Worm (Caenorhabditis elegans): ENCODE data around the gene T28C6.3.

The T28C6.3 gene

DNA sequence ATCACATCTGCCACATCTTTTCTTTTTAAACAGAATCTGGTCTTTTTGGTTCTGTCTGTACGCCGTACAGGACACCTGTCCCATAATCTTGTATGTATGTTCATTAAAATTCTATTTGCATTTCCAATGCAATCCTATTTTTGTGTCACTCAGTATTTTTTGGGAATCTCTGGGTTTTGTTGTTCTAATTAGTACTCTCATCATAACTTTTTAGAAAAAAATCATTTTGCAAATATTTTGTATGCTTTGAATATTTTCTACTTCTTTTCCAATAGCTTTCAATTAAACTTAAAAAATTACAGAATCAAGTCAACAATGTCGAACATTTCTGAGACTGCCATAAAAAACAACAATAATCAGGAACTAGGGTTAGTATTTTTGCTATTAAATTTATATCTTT, at the start of gene T28C6.3:
TSS of gene T28C6.3 (plus strand) at position 301 of the 400 bp plus-strand sequence.
- TF ChIP-seq fkh-2 (tag; optimal IDR thresholded peaks at IDR 0.05) = no peak
- TF ChIP-seq pha-4 (tag; optimal IDR thresholded peaks at IDR 0.05) = no peak
- TF ChIP-seq R02D3.7 (tag; optimal IDR thresholded peaks at IDR 0.05) = no peak
- no peak for TF ChIP-seq jun-1 (tag; optimal IDR thresholded peaks at IDR 0.05)
- TF ChIP-seq ama-1 (optimal IDR thresholded peaks at IDR 0.05) = no peak
- TF ChIP-seq nhr-23 (tag; optimal IDR thresholded peaks at IDR 0.05) = no peak
- TF ChIP-seq nhr-12 (tag; optimal IDR thresholded peaks at IDR 0.05) = no peak
- no peak for TF ChIP-seq nhr-77 (tag; optimal IDR thresholded peaks at IDR 0.05)
- TF ChIP-seq ceh-28 (tag; optimal IDR thresholded peaks at IDR 0.05) = no peak
- TF ChIP-seq ceh-16 (tag; optimal IDR thresholded peaks at IDR 0.05) = no peak
- TF ChIP-seq nhr-28 (tag; optimal IDR thresholded peaks at IDR 0.05) = no peak
- no peak for TF ChIP-seq nhr-11 (tag; optimal IDR thresholded peaks at IDR 0.05)
- TF ChIP-seq elt-3 (tag; optimal IDR thresholded peaks at IDR 0.05) = no peak
- no peak for TF ChIP-seq egl-27 (tag; optimal IDR thresholded peaks at IDR 0.05)
- no peak for TF ChIP-seq ztf-4 (tag; optimal IDR thresholded peaks at IDR 0.05)
- TF ChIP-seq nhr-237 (tag; optimal IDR thresholded peaks at IDR 0.05) = no peak
- no peak for TF ChIP-seq lsy-12 (tag; optimal IDR thresholded peaks at IDR 0.05)
- TF ChIP-seq nhr-25 (tag; optimal IDR thresholded peaks at IDR 0.05) = no peak
- TF ChIP-seq daf-12 (tag; optimal IDR thresholded peaks at IDR 0.05) = no peak

- no peak for TF ChIP-seq nhr-11 (tag; optimal IDR thresholded peaks at IDR 0.05)
- no peak for TF ChIP-seq unc-62 (GFP tag; optimal IDR thresholded peaks at IDR 0.05)
- TF ChIP-seq fkh-2 (tag; optimal IDR thresholded peaks at IDR 0.05) = no peak
- TF ChIP-seq elt-2 (tag; optimal IDR thresholded peaks at IDR 0.05) = no peak
- TF ChIP-seq aly-2 (tag; optimal IDR thresholded peaks at IDR 0.05) = no peak
- no peak for TF ChIP-seq skn-1 (tag; optimal IDR thresholded peaks at IDR 0.05)
- no peak for TF ChIP-seq eor-1 (tag; optimal IDR thresholded peaks at IDR 0.05)
- no peak for TF ChIP-seq nfya-1 (tag; optimal IDR thresholded peaks at IDR 0.05; ENCODE audit: insufficient read depth)
- TF ChIP-seq jun-1 (tag; optimal IDR thresholded peaks at IDR 0.05) = no peak
- no peak for TF ChIP-seq fkh-10 (GFP tag; optimal IDR thresholded peaks at IDR 0.05)
- TF ChIP-seq ztf-4 (tag; optimal IDR thresholded peaks at IDR 0.05) = no peak
- no peak for TF ChIP-seq nhr-43 (tag; optimal IDR thresholded peaks at IDR 0.05; ENCODE audit: poor library complexity, severe bottlenecking)
- TF ChIP-seq unc-39 (tag; optimal IDR thresholded peaks at IDR 0.05) = no peak
- no peak for TF ChIP-seq daf-12 (tag; optimal IDR thresholded peaks at IDR 0.05)
- TF ChIP-seq nhr-25 (tag; optimal IDR thresholded peaks at IDR 0.05) = no peak
- no peak for TF ChIP-seq tbx-2 (tag; optimal IDR thresholded peaks at IDR 0.05)
Observed at ce11 chrIV:8772800-8773256, 47.3 kb upstream of the T28C6.3 start, which contains the start of gene F20C5.6. F20C5.6 (minus strand) TSS chrIV:8773206.

- TF ChIP-seq ceh-28 (tag; optimal IDR thresholded peaks at IDR 0.05) = no peak
- no peak for TF ChIP-seq elt-1 (tag; optimal IDR thresholded peaks at IDR 0.05)
- TF ChIP-seq jun-1 (tag; optimal IDR thresholded peaks at IDR 0.05) = no peak
- TF ChIP-seq hmg-11 (tag; optimal IDR thresholded peaks at IDR 0.05) = no peak
- no peak for TF ChIP-seq ztf-4 (tag; optimal IDR thresholded peaks at IDR 0.05)
- no peak for TF ChIP-seq fos-1 (tag; optimal IDR thresholded peaks at IDR 0.05)
- TF ChIP-seq ZK546.5 (tag; optimal IDR thresholded peaks at IDR 0.05) = no peak
- no peak for TF ChIP-seq egl-27 (tag; optimal IDR thresholded peaks at IDR 0.05)
- TF ChIP-seq ceh-16 (tag; optimal IDR thresholded peaks at IDR 0.05) = no peak
- no peak for TF ChIP-seq nhr-25 (tag; optimal IDR thresholded peaks at IDR 0.05)
- TF ChIP-seq eor-1 (tag; optimal IDR thresholded peaks at IDR 0.05) = no peak
- TF ChIP-seq aly-2 (tag; optimal IDR thresholded peaks at IDR 0.05) = no peak
- TF ChIP-seq nhr-43 (tag; optimal IDR thresholded peaks at IDR 0.05; ENCODE audit: poor library complexity, severe bottlenecking) = no peak
- no peak for TF ChIP-seq lin-39 (tag; optimal IDR thresholded peaks at IDR 0.05)
- TF ChIP-seq unc-39 (tag; optimal IDR thresholded peaks at IDR 0.05) = no peak
- no peak for TF ChIP-seq nhr-76 (tag; optimal IDR thresholded peaks at IDR 0.05)
Observed at ce11 chrIV:8778045-8778444, 42.1 kb upstream of the T28C6.3 start, which contains the start of gene C33D9.6. C33D9.6 (minus strand) TSS chrIV:8778145.

DNA sequence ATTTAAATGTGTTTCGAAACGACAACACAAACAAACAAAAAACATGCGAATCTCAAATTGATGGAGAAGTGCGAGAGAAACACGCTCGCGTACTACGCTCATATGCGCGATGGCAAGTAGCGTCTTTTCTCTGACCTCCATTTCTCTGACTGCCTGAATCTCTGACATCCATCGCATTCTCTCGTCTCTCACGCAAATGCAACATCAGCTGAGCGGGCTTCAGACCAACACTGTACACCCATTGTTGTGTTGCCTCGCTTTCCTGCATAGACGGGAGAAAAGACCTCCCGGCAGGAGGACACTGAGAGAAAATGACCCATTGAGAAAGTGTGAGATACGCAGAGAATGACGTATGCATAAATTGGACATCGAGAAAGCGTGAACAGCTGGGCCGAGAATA, 38.0 kb upstream of the T28C6.3 start:
- TF ChIP-seq ceh-28 (tag; optimal IDR thresholded peaks at IDR 0.05) (peak; percentile 69), nhr-76 (tag; optimal IDR thresholded peaks at IDR 0.05) (no peak), nhr-12 (tag; optimal IDR thresholded peaks at IDR 0.05) (no peak), hmg-11 (tag; optimal IDR thresholded peaks at IDR 0.05) (peak; percentile 83), ama-1 (optimal IDR thresholded peaks at IDR 0.05) (no peak), elt-1 (tag; optimal IDR thresholded peaks at IDR 0.05) (peak; percentile 41), lin-15B (tag; optimal IDR thresholded peaks at IDR 0.05) (peak; percentile 14), egl-27 (tag; optimal IDR thresholded peaks at IDR 0.05) (peak; percentile 47), fkh-2 (tag; optimal IDR thresholded peaks at IDR 0.05) (no peak), unc-39 (tag; optimal IDR thresholded peaks at IDR 0.05) (no peak), lsy-12 (tag; optimal IDR thresholded peaks at IDR 0.05) (peak; percentile 43), elt-2 (tag; optimal IDR thresholded peaks at IDR 0.05) (peak; percentile 44), snpc-4 (tag; optimal IDR thresholded peaks at IDR 0.05) (peak; percentile 23), nhr-23 (tag; optimal IDR thresholded peaks at IDR 0.05) (peak; percentile 91), nhr-43 (tag; optimal IDR thresholded peaks at IDR 0.05; ENCODE audit: poor library complexity, severe bottlenecking) (peak; percentile 53), nfya-1 (tag; optimal IDR thresholded peaks at IDR 0.05; ENCODE audit: insufficient read depth) (peak; percentile 59), nhr-67 (tag; optimal IDR thresholded peaks at IDR 0.05) (no peak), skn-1 (tag; optimal IDR thresholded peaks at IDR 0.05) (no peak), ZK546.5 (tag; optimal IDR thresholded peaks at IDR 0.05) (no peak), sea-2 (GFP tag; optimal IDR thresholded peaks at IDR 0.05) (peak; percentile 16), egl-5 (tag; optimal IDR thresholded peaks at IDR 0.05) (peak; percentile 55), nhr-25 (tag; optimal IDR thresholded peaks at IDR 0.05) (peak; percentile 95), R02D3.7 (tag; optimal IDR thresholded peaks at IDR 0.05) (peak; percentile 38), ceh-16 (tag; optimal IDR thresholded peaks at IDR 0.05) (no peak), jun-1 (tag; optimal IDR thresholded peaks at IDR 0.05) (peak; percentile 59), nhr-77 (tag; optimal IDR thresholded peaks at IDR 0.05) (no peak), lin-39 (tag; optimal IDR thresholded peaks at IDR 0.05) (peak; percentile 93), daf-12 (tag; optimal IDR thresholded peaks at IDR 0.05) (no peak), ztf-4 (tag; optimal IDR thresholded peaks at IDR 0.05) (no peak), unc-62 (GFP tag; optimal IDR thresholded peaks at IDR 0.05) (no peak), elt-3 (tag; optimal IDR thresholded peaks at IDR 0.05) (no peak), pha-4 (tag; optimal IDR thresholded peaks at IDR 0.05) (peak; percentile 52)
